Fruit fly (Drosophila melanogaster) whole organism, embryonic: Measurements from ENCODE around the gene Appl.

Experiments
- Antp ChIP-seq: fragments of 200-800 bp; sonication (Bioruptor generic); optimal IDR thresholded peaks from 3 replicates; lab custom pipeline; 2016; ENCODE audit warnings: missing biosample characterization, missing genetic modification characterization
- Atf3 ChIP-seq: fragments of 200-800 bp; sonication (Bioruptor generic); optimal IDR thresholded peaks from 3 replicates; lab custom pipeline; 2016; ENCODE audit warnings: missing biosample characterization, missing genetic modification characterization
- BtbVII ChIP-seq: fragments of 200-800 bp; sonication (Bioruptor generic); optimal IDR thresholded peaks from 3 replicates; lab custom pipeline; 2017; ENCODE audit warnings: missing biosample characterization, mild to moderate bottlenecking, missing genetic modification characterization
- C15 ChIP-seq: fragments of 200-800 bp; sonication (Bioruptor generic); IDR thresholded peaks from 3 replicates; pipeline ENCODE4 v1.3.6; 2022; ENCODE audit warnings: missing biosample characterization, missing genetic modification characterization
- CG10543 ChIP-seq: fragments of 200-800 bp; sonication (Bioruptor generic); optimal IDR thresholded peaks from 3 replicates; lab custom pipeline; 2017; ENCODE audit warnings: missing biosample characterization, mild to moderate bottlenecking, missing genetic modification characterization, moderate library complexity
- CG11456 ChIP-seq: fragments of 200-800 bp; sonication (Bioruptor generic); IDR thresholded peaks from 3 replicates; pipeline ENCODE4 v1.3.6; 2022; ENCODE audit warnings: missing biosample characterization, missing genetic modification characterization
- CG11695 ChIP-seq: fragments of 200-800 bp; sonication (Bioruptor generic); IDR thresholded peaks from 3 replicates; pipeline ENCODE4 v1.3.6; 2022; ENCODE audit warnings: missing biosample characterization, missing genetic modification characterization
- CG13296 ChIP-seq: fragments of 200-800 bp; sonication (Bioruptor generic); optimal IDR thresholded peaks from 3 replicates; lab custom pipeline; 2018; ENCODE audit warnings: missing biosample characterization, mild to moderate bottlenecking, missing genetic modification characterization
- CG14710 ChIP-seq: fragments of 200-800 bp; sonication (Bioruptor generic); optimal IDR thresholded peaks from 3 replicates; lab custom pipeline; 2019; ENCODE audit warnings: missing biosample characterization, mild to moderate bottlenecking, missing genetic modification characterization, moderate library complexity
- CG16863 ChIP-seq: fragments of 200-800 bp; sonication (Bioruptor generic); optimal IDR thresholded peaks from 3 replicates; lab custom pipeline; 2016; ENCODE audit warnings: missing biosample characterization, missing genetic modification characterization
- CG17361 ChIP-seq: fragments of 200-800 bp; sonication (Bioruptor generic); IDR thresholded peaks from 3 replicates; pipeline ENCODE4 v1.3.6; 2022; ENCODE audit warnings: missing biosample characterization, missing genetic modification characterization
- CG34224 ChIP-seq: fragments of 200-800 bp; sonication (Bioruptor generic); IDR thresholded peaks from 3 replicates; pipeline ENCODE4 v1.3.6; 2022; ENCODE audit warnings: missing biosample characterization, missing genetic modification characterization; ENCODE audit not compliant: partially characterized antibody
- CG34376 ChIP-seq: fragments of 200-800 bp; sonication (Bioruptor generic); optimal IDR thresholded peaks from 2 replicates; lab custom pipeline; 2018; ENCODE audit warnings: missing biosample characterization, mild to moderate bottlenecking, missing genetic modification characterization
- CG4360 ChIP-seq: fragments of 200-800 bp; sonication (Bioruptor generic); IDR thresholded peaks from 2 replicates; pipeline ENCODE4 v1.3.6; 2022; ENCODE audit warnings: missing biosample characterization, missing genetic modification characterization
- CG43689 ChIP-seq: fragments of 200-800 bp; sonication (Bioruptor generic); IDR thresholded peaks from 2 replicates; pipeline ENCODE4 v1.3.6; 2022; ENCODE audit warnings: missing biosample characterization, missing genetic modification characterization
- CG6689 ChIP-seq: fragments of 200-800 bp; sonication (Bioruptor generic); IDR thresholded peaks from 2 replicates; pipeline ENCODE4 v1.3.6; 2022; ENCODE audit warnings: missing biosample characterization, missing genetic modification characterization
- CG8089 ChIP-seq: fragments of 200-800 bp; sonication (Bioruptor generic); optimal IDR thresholded peaks from 3 replicates; lab custom pipeline; 2016; ENCODE audit warnings: missing biosample characterization, missing genetic modification characterization
- Dek ChIP-seq: fragments of 200-800 bp; sonication (Bioruptor generic); optimal IDR thresholded peaks from 3 replicates; lab custom pipeline; 2019; ENCODE audit warnings: missing biosample characterization, mild to moderate bottlenecking, missing genetic modification characterization, moderate library complexity
- Dll ChIP-seq: fragments of 200-800 bp; sonication (Bioruptor generic); IDR thresholded peaks from 4 replicates; pipeline ENCODE4 v1.3.6; 2022; ENCODE audit warnings: missing biosample characterization, missing genetic modification characterization; ENCODE audit not compliant: partially characterized antibody
- Ets65A ChIP-seq: fragments of 200-800 bp; sonication (Bioruptor generic); peaks from one replicate; lab custom pipeline; 2016; ENCODE audit warnings: missing biosample characterization, missing genetic modification characterization
- Gsc ChIP-seq: fragments of 200-800 bp; sonication (Bioruptor generic); IDR thresholded peaks from 2 replicates; pipeline ENCODE4 v1.3.6; 2022; ENCODE audit warnings: missing biosample characterization, missing genetic modification characterization
- Med ChIP-seq: fragments of 200-800 bp; sonication (Bioruptor generic); peaks from one replicate; lab custom pipeline; 2016; ENCODE audit warnings: missing biosample characterization, missing genetic modification characterization, mild to moderate bottlenecking, inconsistent platforms, moderate library complexity
- NFAT ChIP-seq: fragments of 200-800 bp; sonication (Bioruptor generic); IDR thresholded peaks from 2 replicates; pipeline ENCODE4 v1.3.6; 2022; ENCODE audit warnings: missing biosample characterization, missing genetic modification characterization
- Pdp1 ChIP-seq, 2 experiments: fragments of 200-800 bp; sonication (Bioruptor generic); optimal IDR thresholded peaks; 3 replicates each; lab custom pipeline; 2016; ENCODE audit warnings: missing biosample characterization in 2 of 2, missing genetic modification characterization in 2 of 2, mild to moderate bottlenecking in 1 of 2, moderate library complexity in 1 of 2
- Six4 ChIP-seq: fragments of 200-800 bp; sonication (Bioruptor generic); optimal IDR thresholded peaks from 2 replicates; lab custom pipeline; 2016; ENCODE audit warnings: missing biosample characterization, missing genetic modification characterization
- Xbp1 ChIP-seq: fragments of 200-800 bp; sonication (Bioruptor generic); optimal IDR thresholded peaks from 3 replicates; lab custom pipeline; 2016; ENCODE audit warnings: missing biosample characterization, mild to moderate bottlenecking, missing genetic modification characterization
- ash1 ChIP-seq: fragments of 200-800 bp; sonication (Bioruptor generic); optimal IDR thresholded peaks from 2 replicates; lab custom pipeline; 2018; ENCODE audit warnings: missing biosample characterization, mild to moderate bottlenecking, missing genetic modification characterization
- bab2 ChIP-seq: fragments of 200-800 bp; sonication (Bioruptor generic); optimal IDR thresholded peaks from 2 replicates; lab custom pipeline; 2016; ENCODE audit warnings: missing biosample characterization, missing genetic modification characterization
- bbx ChIP-seq: fragments of 200-800 bp; sonication (Bioruptor generic); IDR thresholded peaks from 2 replicates; pipeline ENCODE4 v1.3.6; 2022; ENCODE audit warnings: missing biosample characterization, missing genetic modification characterization; ENCODE audit not compliant: partially characterized antibody
- cato ChIP-seq: fragments of 200-800 bp; sonication (Bioruptor generic); optimal IDR thresholded peaks from 2 replicates; lab custom pipeline; 2016; ENCODE audit warnings: missing biosample characterization, missing genetic modification characterization, borderline replicate concordance
- cg ChIP-seq: fragments of 200-800 bp; sonication (Bioruptor generic); optimal IDR thresholded peaks from 3 replicates; lab custom pipeline; 2019; ENCODE audit warnings: missing biosample characterization, mild to moderate bottlenecking, missing genetic modification characterization, moderate library complexity
- ci ChIP-seq: fragments of 200-800 bp; sonication (Bioruptor generic); IDR thresholded peaks from 3 replicates; pipeline ENCODE4 v1.3.6; 2022; ENCODE audit warnings: missing biosample characterization, missing genetic modification characterization
- dysf ChIP-seq: fragments of 200-800 bp; sonication (Bioruptor generic); IDR thresholded peaks from 3 replicates; pipeline ENCODE4 v1.3.6; 2022; ENCODE audit warnings: missing biosample characterization, missing genetic modification characterization
- ftz-f1 ChIP-seq: fragments of 200-800 bp; sonication (Bioruptor generic); optimal IDR thresholded peaks from 2 replicates; lab custom pipeline; 2016; ENCODE audit warnings: missing biosample characterization, missing genetic modification characterization
- ind ChIP-seq: fragments of 200-800 bp; sonication (Bioruptor generic); optimal IDR thresholded peaks from 3 replicates; lab custom pipeline; 2016; ENCODE audit warnings: missing biosample characterization, missing genetic modification characterization
- lbe ChIP-seq: fragments of 200-800 bp; sonication (Bioruptor generic); optimal IDR thresholded peaks from 2 replicates; lab custom pipeline; 2016; ENCODE audit warnings: missing biosample characterization, mild to moderate bottlenecking, missing genetic modification characterization
- lilli ChIP-seq: fragments of 200-800 bp; sonication (Bioruptor generic); optimal IDR thresholded peaks from 3 replicates; lab custom pipeline; 2016; ENCODE audit warnings: missing biosample characterization, missing genetic modification characterization
- luna ChIP-seq: fragments of 200-800 bp; sonication (Bioruptor generic); optimal IDR thresholded peaks from 2 replicates; lab custom pipeline; 2016; ENCODE audit warnings: missing biosample characterization, missing genetic modification characterization
- maf-S ChIP-seq: fragments of 200-800 bp; sonication (Bioruptor generic); optimal IDR thresholded peaks from 2 replicates; lab custom pipeline; 2016; ENCODE audit warnings: missing biosample characterization, missing genetic modification characterization
- pan ChIP-seq, 4 experiments: fragments of >200 bp in 3 of 4; fragments of 200-800 bp in 1 of 4; sonication (Bioruptor generic) in 1 of 4; optimal IDR thresholded peaks in 3 of 4; IDR thresholded peaks in 1 of 4; 2 replicates each; pipeline versions ENCODE4 v1.3.6 to Lab custom; 2017 to 2022; ENCODE audit warnings: missing biosample characterization in 2 of 4, missing genetic modification characterization in 2 of 4, mixed read lengths in 1 of 4
- pho ChIP-seq: fragments of 200-800 bp; sonication (Bioruptor generic); optimal IDR thresholded peaks from 2 replicates; lab custom pipeline; 2016; ENCODE audit warnings: missing biosample characterization, missing genetic modification characterization
- prd ChIP-seq, 3 experiments: fragments of >200 bp in 2 of 3; fragments of 200-800 bp in 1 of 3; sonication (Bioruptor generic) in 1 of 3; optimal IDR thresholded peaks in 2 of 3; IDR thresholded peaks in 1 of 3; 2 replicates in 2 of 3; 3 replicates in 1 of 3; pipeline versions ENCODE4 v1.3.6 to Lab custom; 2017 to 2022; ENCODE audit warnings: missing biosample characterization in 1 of 3, missing genetic modification characterization in 1 of 3
- repo ChIP-seq: fragments of 200-800 bp; sonication (Bioruptor generic); optimal IDR thresholded peaks from 2 replicates; lab custom pipeline; 2016; ENCODE audit warnings: missing biosample characterization, missing genetic modification characterization
- sens ChIP-seq: fragments of 200-800 bp; sonication (Bioruptor generic); peaks from one replicate; lab custom pipeline; 2016; ENCODE audit warnings: missing biosample characterization, missing genetic modification characterization
- sug ChIP-seq: fragments of 200-800 bp; optimal IDR thresholded peaks from 2 replicates; lab custom pipeline; 2019; ENCODE audit warnings: missing biosample characterization, mild to moderate bottlenecking, missing genetic modification characterization, moderate library complexity
- tna ChIP-seq: fragments of 200-800 bp; sonication (Bioruptor generic); IDR thresholded peaks from 2 replicates; pipeline ENCODE4 v1.3.6; 2022; ENCODE audit warnings: missing biosample characterization, missing genetic modification characterization; ENCODE audit not compliant: partially characterized antibody

The Appl gene

DNA sequence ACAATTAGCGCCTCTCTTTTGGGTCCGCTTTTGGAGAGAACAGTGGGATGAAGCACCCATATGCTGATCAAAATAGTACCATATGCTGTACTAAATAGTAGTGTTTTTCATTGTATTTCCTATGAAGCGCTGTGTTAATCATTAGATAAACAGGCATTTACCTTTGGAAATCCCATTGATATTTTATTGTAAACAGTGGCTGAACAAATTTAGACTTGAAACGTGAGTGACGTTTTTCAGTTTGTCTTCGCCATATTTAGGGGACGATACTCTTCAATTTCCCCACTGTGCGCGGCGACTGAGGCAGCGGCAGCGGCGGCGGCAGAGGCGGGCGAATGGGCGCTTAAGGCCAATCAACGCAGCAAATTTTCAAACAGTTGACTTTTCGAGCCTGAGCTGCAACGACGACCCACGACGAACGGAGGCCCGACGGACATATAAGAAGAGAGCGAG, 30.7 kb upstream of the Appl start (continued):
- TF ChIP-seq NFAT: peak; percentile 36; the same call in 1 of the 2 replicates
- peak; percentile 79 for TF ChIP-seq maf-S
- peak; percentile 82; the same call in 2 of the 3 replicates for TF ChIP-seq CG11695
- TF ChIP-seq bbx: no peak
- TF ChIP-seq bab2 (GFP tag; lab: Kevin White, UChicago): peak; percentile 70
- no peak for TF ChIP-seq tna
- TF ChIP-seq CG14710 (tag; lab: Kevin White, UChicago): peak; percentile 51
- 0 out of 2 replicates have a peak, but pooled peaks have one; percentile 12 for TF ChIP-seq CG43689 (GFP tag; lab: Robert Waterston, UW)
- TF ChIP-seq CG13296 (GFP tag; lab: Kevin White, UChicago): peak; percentile 94
- no peak for TF ChIP-seq Atf3 (GFP tag; lab: Kevin White, UChicago)
- TF ChIP-seq Ets65A (GFP tag; lab: Kevin White, UChicago): peak; percentile 92

DNA sequence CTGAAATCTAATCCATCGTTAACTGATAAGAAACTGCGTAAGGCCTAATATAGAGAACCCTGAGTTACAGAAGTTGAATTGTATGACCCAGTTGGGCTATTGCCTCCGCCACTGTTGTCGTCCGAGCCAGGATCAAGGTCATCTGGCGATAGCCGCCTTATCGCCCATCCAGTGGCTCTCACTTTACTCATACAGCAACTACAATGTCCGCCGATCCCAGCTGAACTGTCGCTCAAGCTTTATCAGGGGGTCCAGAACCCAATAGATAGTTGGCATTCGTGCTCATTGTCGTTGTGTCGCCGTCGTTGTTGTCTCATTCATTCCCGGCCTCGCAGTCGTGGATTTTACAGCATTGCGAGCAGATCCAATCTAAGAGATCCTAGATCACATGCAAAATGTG, 21.2 kb upstream of the Appl start, which contains the start of gene arg:
Gene arg (plus strand): TSS at position 319 of the 400 bp plus-strand sequence.
- TF ChIP-seq CG34376 (GFP tag; lab: Kevin White, UChicago) (peak; percentile 90), Gsc (GFP tag; lab: Robert Waterston, UW) (no peak), CG16863 (GFP tag; lab: Kevin White, UChicago) (no peak), CG10543 (GFP tag; lab: Kevin White, UChicago) (peak; percentile 3), CG34224 (GFP tag; lab: Robert Waterston, UW) (no peak), CG11456 (GFP tag; lab: Robert Waterston, UW) (no peak), CG6689 (GFP tag; lab: Robert Waterston, UW) (no peak), Antp (no peak), sug (tag; lab: Kevin White, UChicago) (peak; percentile 78), ftz-f1 (GFP tag; lab: Kevin White, UChicago) (peak; percentile 23), luna (GFP tag; lab: Kevin White, UChicago) (no peak), Pdp1 (GFP tag; optimal IDR thresholded peaks at IDR 0.05; lab: Kevin White, UChicago) (peak in 1 of 2 experiments; percentile 30), repo (no peak), Dll (GFP tag; lab: Robert Waterston, UW) (no peak)
- TF ChIP-seq, all 482 proteins: peak for 5

DNA sequence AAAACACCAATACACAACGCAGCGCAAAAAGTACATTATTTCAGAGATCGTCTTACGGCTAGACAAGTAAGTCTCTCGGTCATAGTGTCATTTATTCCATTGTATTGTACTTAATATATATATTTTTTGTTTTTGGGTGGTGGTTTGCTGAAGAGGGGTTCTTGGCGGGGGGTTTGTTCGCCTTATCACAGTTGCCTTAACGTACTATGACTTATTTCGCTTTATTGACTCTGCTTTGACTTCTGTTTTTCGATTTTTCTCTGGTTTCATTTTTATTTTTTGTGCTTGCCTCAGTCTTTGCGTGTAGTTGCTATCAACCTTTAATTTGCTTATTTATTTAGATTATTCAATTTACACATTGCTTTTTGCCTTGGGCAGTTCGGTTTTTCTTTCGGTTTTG, 19.8 kb upstream of the Appl start:
- no peak for TF ChIP-seq prd (optimal IDR thresholded peaks at IDR 0.05; lab: Kevin White, UChicago)
- no peak for TF ChIP-seq prd (GFP tag; IDR thresholded peaks at IDR 0.05; lab: Robert Waterston, UW)
- TF ChIP-seq CG34376 (GFP tag; lab: Kevin White, UChicago): peak; percentile 17
- peak; percentile 68 for TF ChIP-seq sug (tag; lab: Kevin White, UChicago)
- TF ChIP-seq cato: no peak
- peak; percentile 8 for TF ChIP-seq lbe
- TF ChIP-seq BtbVII (GFP tag; lab: Kevin White, UChicago): no peak

DNA sequence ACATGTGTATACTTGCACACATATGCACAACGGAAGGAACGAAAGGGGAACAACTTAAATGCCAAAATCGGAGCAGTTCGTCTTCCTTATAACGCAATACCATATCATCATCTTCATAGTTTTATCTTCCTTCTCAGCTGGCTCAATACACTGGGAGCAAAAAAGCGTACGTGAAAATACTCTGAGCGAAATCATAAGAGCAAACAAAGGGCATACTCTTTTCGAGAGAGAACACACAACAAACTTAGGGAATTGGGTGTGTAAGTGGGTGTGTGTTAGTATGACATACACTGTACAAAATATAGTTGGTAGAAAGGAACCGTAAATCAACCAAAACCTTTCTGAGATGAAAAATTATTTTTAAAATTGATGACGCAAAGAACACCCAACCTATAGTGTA, 17.8 kb upstream of the Appl start:
- 0 out of 3 replicates have a peak, but pooled peaks have one; percentile 13 for TF ChIP-seq CG17361
- 0 out of 2 replicates have a peak, but pooled peaks have one; percentile 8 for TF ChIP-seq CG4360 (GFP tag; lab: Robert Waterston, UW)
- TF ChIP-seq lilli (GFP tag; lab: Kevin White, UChicago): peak; percentile 4
- TF ChIP-seq ci (GFP tag; lab: Robert Waterston, UW): 0 out of 3 replicates have a peak, but pooled peaks have one; percentile 16
- no peak for TF ChIP-seq C15 (GFP tag; lab: Robert Waterston, UW)
- TF ChIP-seq ash1 (GFP tag; lab: Kevin White, UChicago): no peak
- no peak for TF ChIP-seq Dek (tag; lab: Kevin White, UChicago)
- peak; percentile 89 for TF ChIP-seq Ets65A (GFP tag; lab: Kevin White, UChicago)
- TF ChIP-seq pan (optimal IDR thresholded peaks at IDR 0.05; lab: Kevin White, UChicago): no peak
- TF ChIP-seq pan (GFP tag; optimal IDR thresholded peaks at IDR 0.05 in 1 of 2, IDR thresholded peaks at IDR 0.05 in 1 of 2): no peak
- TF ChIP-seq CG8089 (GFP tag; lab: Kevin White, UChicago): no peak
- TF ChIP-seq Six4 (GFP tag; lab: Kevin White, UChicago): no peak
- peak; percentile 48 for TF ChIP-seq Med
- TF ChIP-seq Xbp1 (GFP tag; lab: Kevin White, UChicago): peak; percentile 6
- no peak for TF ChIP-seq dysf (GFP tag; lab: Robert Waterston, UW)
- TF ChIP-seq pho: no peak
- peak; percentile 5 for TF ChIP-seq ind (GFP tag; lab: Kevin White, UChicago)
- TF ChIP-seq cg (GFP tag; lab: Kevin White, UChicago): peak; percentile 15
- peak; percentile 83 for TF ChIP-seq sens (GFP tag; lab: Kevin White, UChicago)
